Worm (Caenorhabditis elegans) whole organism, mixed stage, embryonic: ENCODE results near the gene slc-25A29.

Experiments
- bed-3 ChIP-seq: fragments of 200-800 bp; sonication (Bioruptor generic); optimal IDR thresholded peaks from 3 replicates; lab custom pipeline; 2018; ENCODE audit warnings: mild to moderate bottlenecking, missing genetic modification characterization, moderate library complexity, missing compliant biosample characterization
- blmp-1 ChIP-seq: fragments of 150-350 bp; optimal IDR thresholded peaks from 2 replicates; lab custom pipeline; 2014; ENCODE audit warnings: missing biosample characterization, missing genetic modification characterization
- lsy-2 ChIP-seq: fragments of 150-350 bp; optimal IDR thresholded peaks from 2 replicates; lab custom pipeline; 2014; ENCODE audit warnings: missing biosample characterization, missing genetic modification characterization
- mls-2 ChIP-seq: sonication (generic microtip); optimal IDR thresholded peaks from 2 replicates; lab custom pipeline; 2016; ENCODE audit warnings: mild to moderate bottlenecking, missing genetic modification characterization, moderate library complexity, missing compliant biosample characterization
- nhr-12 ChIP-seq: fragments of 150-350 bp; optimal IDR thresholded peaks from 2 replicates; lab custom pipeline; 2014; ENCODE audit warnings: missing biosample characterization, missing genetic modification characterization
- nhr-237 ChIP-seq: fragments of 150-350 bp; optimal IDR thresholded peaks from 2 replicates; lab custom pipeline; 2014; ENCODE audit warnings: missing biosample characterization, missing genetic modification characterization
- pha-4 ChIP-seq: fragments of 150-350 bp; optimal IDR thresholded peaks from 2 replicates; lab custom pipeline; 2018; ENCODE audit warnings: missing biosample characterization, missing genetic modification reagents, missing genetic modification characterization
- sem-2 ChIP-seq: fragments of 200-800 bp; sonication (Bioruptor generic); optimal IDR thresholded peaks from 2 replicates; lab custom pipeline; 2018; ENCODE audit warnings: mild to moderate bottlenecking, missing genetic modification characterization, missing compliant biosample characterization
- unc-62 ChIP-seq: fragments of 150-350 bp; optimal IDR thresholded peaks from 2 replicates; lab custom pipeline; 2014; ENCODE audit warnings: missing biosample characterization, missing genetic modification reagents, missing genetic modification characterization
- zip-8 ChIP-seq: fragments of 150-350 bp; optimal IDR thresholded peaks from 2 replicates; lab custom pipeline; 2014; ENCODE audit warnings: missing biosample characterization, missing genetic modification characterization

DNA sequence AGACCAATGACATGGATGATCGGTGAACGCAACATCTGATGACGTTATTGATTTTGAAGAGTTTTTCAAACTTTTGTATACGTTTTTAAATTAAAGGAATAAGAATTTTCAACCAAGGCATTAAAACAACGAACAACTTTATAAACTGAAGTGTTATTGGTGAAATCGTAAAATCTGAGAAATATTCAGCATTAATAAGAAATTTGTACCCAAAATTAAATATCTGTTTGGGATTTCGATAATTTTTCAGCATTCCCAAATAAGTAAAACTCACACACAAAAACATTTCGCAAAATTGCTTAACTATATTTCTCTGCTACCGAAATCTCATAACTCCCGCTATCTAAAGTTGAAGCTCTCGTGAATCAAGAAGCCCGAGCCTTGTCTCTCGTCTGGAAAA is 1.6 kb upstream of the slc-25A29 start:
- TF ChIP-seq mls-2 (tag; lab: Kevin White, UChicago): no peak
- no peak for TF ChIP-seq lsy-2 (tag; lab: Kevin White, UChicago)
- TF ChIP-seq unc-62 (GFP tag; lab: Kevin White, UChicago): no peak
- no peak for TF ChIP-seq nhr-237 (tag; lab: Kevin White, UChicago)
- TF ChIP-seq blmp-1: no peak
- no peak for TF ChIP-seq nhr-12
- TF ChIP-seq sem-2 (GFP tag; lab: Kevin White, UChicago): no peak
- no peak for TF ChIP-seq pha-4 (tag; lab: Kevin White, UChicago)
- TF ChIP-seq zip-8 (tag; lab: Kevin White, UChicago): no peak
- no peak for TF ChIP-seq bed-3 (GFP tag; lab: Kevin White, UChicago)
